Fruit fly (Drosophila melanogaster) whole organism, adult: ENCODE data around the gene SMC1.

Experiments used
- CG11617 ChIP-seq: fragments of 200-800 bp; sonication (Bioruptor generic); optimal IDR thresholded peaks from 2 replicates; lab custom pipeline; 2017; ENCODE audit warnings: mild to moderate bottlenecking, missing biosample characterization, missing genetic modification reagents, missing genetic modification characterization
- CG12768 ChIP-seq: fragments of 200-800 bp; sonication (Bioruptor generic); optimal IDR thresholded peaks from 2 replicates; lab custom pipeline; 2017; ENCODE audit warnings: missing biosample characterization, missing genetic modification characterization, mild to moderate bottlenecking, moderate library complexity, missing genetic modification reagents
- CG5204 ChIP-seq: fragments of 200-800 bp; sonication (Bioruptor generic); optimal IDR thresholded peaks from 2 replicates; lab custom pipeline; 2016; ENCODE audit warnings: missing biosample characterization, missing genetic modification characterization
- CG7045 ChIP-seq: fragments of 200-800 bp; sonication (Bioruptor generic); optimal IDR thresholded peaks from 2 replicates; lab custom pipeline; 2017; ENCODE audit warnings: missing biosample characterization, mild to moderate bottlenecking, missing genetic modification characterization
- Clk ChIP-seq: fragments of 200-800 bp; sonication (Bioruptor generic); optimal IDR thresholded peaks from 2 replicates; lab custom pipeline; 2017; ENCODE audit warnings: missing biosample characterization, missing genetic modification characterization
- Mnt ChIP-seq: fragments of 200-800 bp; sonication (Bioruptor generic); optimal IDR thresholded peaks from 2 replicates; lab custom pipeline; 2016; ENCODE audit warnings: missing biosample characterization, mild to moderate bottlenecking, missing genetic modification characterization
- cnc ChIP-seq, 2 experiments: fragments of >200 bp; optimal IDR thresholded peaks; 2 replicates each; lab custom pipeline; 2017
- kay ChIP-seq: fragments of 200-800 bp; sonication (Bioruptor generic); peaks from one replicate; lab custom pipeline; 2016; ENCODE audit warnings: missing biosample characterization, missing genetic modification characterization, borderline replicate concordance
- ovo ChIP-seq: fragments of 200-800 bp; sonication (Bioruptor generic); optimal IDR thresholded peaks from 2 replicates; lab custom pipeline; 2016; ENCODE audit warnings: missing biosample characterization, missing genetic modification characterization
- toe ChIP-seq: fragments of 200-800 bp; sonication (Bioruptor generic); optimal IDR thresholded peaks from 2 replicates; lab custom pipeline; 2016; ENCODE audit warnings: missing biosample characterization, missing genetic modification characterization

DNA sequence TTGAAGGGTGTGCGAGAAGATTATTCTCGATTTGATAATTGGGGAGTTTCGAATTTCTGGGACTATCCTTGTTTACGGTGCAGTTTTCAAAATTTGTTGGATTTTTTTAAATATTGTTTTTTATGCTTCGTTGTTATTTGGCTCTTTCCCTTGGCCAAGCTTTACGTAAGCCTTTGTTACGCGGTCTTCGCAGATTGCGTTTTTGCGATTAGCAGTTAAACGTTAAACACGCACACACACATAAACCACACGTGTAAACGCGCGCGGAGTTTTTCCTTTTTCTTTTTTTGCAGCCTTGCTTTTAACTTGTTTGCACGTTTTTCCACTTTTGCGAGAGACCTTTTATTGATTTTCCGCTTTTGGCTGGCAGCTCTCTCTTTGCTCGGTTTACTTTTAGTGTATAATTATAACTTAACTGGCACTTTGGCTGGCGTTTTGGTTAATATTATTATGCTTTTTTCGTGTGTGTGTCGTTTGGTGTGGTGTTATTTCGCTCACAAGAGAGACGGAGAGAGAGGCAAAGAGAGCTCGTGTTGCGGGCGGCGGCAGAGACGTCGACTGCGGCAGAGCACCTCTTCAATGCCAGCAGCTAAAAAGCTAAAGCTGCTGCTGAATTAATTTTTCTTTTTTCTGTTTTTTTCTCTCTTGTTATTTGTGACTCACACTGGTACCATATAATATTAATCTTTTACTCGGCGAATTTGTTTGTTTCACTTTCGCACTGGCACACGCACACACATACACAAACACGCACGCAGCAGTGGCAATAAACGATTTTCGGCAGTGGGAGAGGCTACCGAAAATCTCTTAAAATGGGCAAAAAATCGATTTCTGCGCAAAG lies 46.6 kb downstream of the SMC1 start:
- TF ChIP-seq toe (no peak), CG7045 (GFP tag; lab: Kevin White, UChicago) (no peak), kay (peak; percentile 76), ovo (no peak), CG12768 (GFP tag; lab: Kevin White, UChicago) (no peak), CG11617 (GFP tag; lab: Kevin White, UChicago) (no peak), cnc (optimal IDR thresholded peaks at IDR 0.05; lab: Kevin White, UChicago) (no peak), CG5204 (GFP tag; lab: Kevin White, UChicago) (no peak), Clk (GFP tag; lab: Kevin White, UChicago) (no peak), Mnt (GFP tag; lab: Kevin White, UChicago) (no peak)
